3 fruit fly cellular contexts compared by ENCODE assay signal in the genomic region with DNA sequence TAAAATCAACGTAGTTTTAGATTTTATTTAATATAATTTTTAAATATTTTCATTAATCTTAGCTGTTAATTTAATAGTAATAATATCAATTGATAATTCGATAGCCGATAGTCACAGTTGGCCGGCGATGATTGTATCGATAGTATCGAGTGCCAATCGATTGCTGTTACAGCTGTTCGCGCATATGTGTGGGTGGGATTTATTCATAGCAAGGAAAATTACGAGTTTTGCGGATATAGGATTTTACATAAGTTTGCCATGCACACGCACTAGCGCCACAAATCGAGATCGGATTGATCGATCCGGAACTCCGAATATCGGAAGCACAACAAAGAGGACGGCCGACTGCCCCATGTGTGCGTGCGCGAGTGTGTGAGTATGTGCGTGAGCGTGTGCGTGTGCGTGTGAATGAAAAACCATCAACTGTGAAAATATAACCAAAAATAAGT.
TF ChIP-seq lines count a peak whose summit lies in the region.

A gene (plus strand): TSS at position 163 of the 449 bp plus-strand sequence.

TF ChIP-seq in whole organism, adult, 20 proteins besides CTCF, POLR2A, EP300 and RAD21 (continued from another document):
- no peak for TF ChIP-seq CG7045 (GFP tag; optimal IDR thresholded peaks at IDR 0.05; lab: Kevin White, UChicago)
- TF ChIP-seq CG12768 (GFP tag; optimal IDR thresholded peaks at IDR 0.05; lab: Kevin White, UChicago): no peak
TF ChIP-seq in whole organism, adult: peak in this region for 6.

TF ChIP-seq in whole organism, embryonic, 481 proteins besides CTCF, POLR2A, EP300 and RAD21 (continued from another document and continues in another):
- peak; percentile 63 for TF ChIP-seq Sry-δ (GFP tag; optimal IDR thresholded peaks at IDR 0.05; lab: Kevin White, UChicago)
- TF ChIP-seq CG14050 (GFP tag; IDR thresholded peaks at IDR 0.05; lab: Robert Waterston, UW): no peak
- no peak for TF ChIP-seq dati (GFP tag; IDR thresholded peaks at IDR 0.05; lab: Robert Waterston, UW)
- no peak for TF ChIP-seq az2 (GFP tag; optimal IDR thresholded peaks at IDR 0.05; lab: Kevin White, UChicago)
- peak; percentile 85 for TF ChIP-seq CG2129 (GFP tag; IDR thresholded peaks at IDR 0.05; lab: Robert Waterston, UW; ENCODE audit: partially characterized antibody)
- TF ChIP-seq Rfx (GFP tag; IDR thresholded peaks at IDR 0.05; lab: Robert Waterston, UW): no peak
- no peak for TF ChIP-seq Atf6 (GFP tag; IDR thresholded peaks at IDR 0.05; lab: Robert Waterston, UW)
- TF ChIP-seq CG7839 (tag; optimal IDR thresholded peaks at IDR 0.05; lab: Kevin White, UChicago): no peak
- TF ChIP-seq lab (GFP tag; optimal IDR thresholded peaks at IDR 0.05; lab: Kevin White, UChicago): peak; percentile 6
- TF ChIP-seq CG2875 (GFP tag; optimal IDR thresholded peaks at IDR 0.05; lab: Kevin White, UChicago): no peak
- peak; percentile 12 for TF ChIP-seq phol (tag; optimal IDR thresholded peaks at IDR 0.05; lab: Kevin White, UChicago)
- no peak for TF ChIP-seq CG3065 (GFP tag; optimal IDR thresholded peaks at IDR 0.05; lab: Kevin White, UChicago)
- TF ChIP-seq Bdp1 (GFP tag; optimal IDR thresholded peaks at IDR 0.05; lab: Kevin White, UChicago): no peak
- no peak for TF ChIP-seq CG12104 (GFP tag; optimal IDR thresholded peaks at IDR 0.05; lab: Kevin White, UChicago)
- no peak for TF ChIP-seq CG4854 (GFP tag; optimal IDR thresholded peaks at IDR 0.05; lab: Kevin White, UChicago)
- no peak for TF ChIP-seq zen (tag; optimal IDR thresholded peaks at IDR 0.05; lab: Kevin White, UChicago)
- no peak for TF ChIP-seq Eip74EF (GFP tag; optimal IDR thresholded peaks at IDR 0.05; lab: Kevin White, UChicago)
- no peak for TF ChIP-seq Blimp-1 (GFP tag; optimal IDR thresholded peaks at IDR 0.05; lab: Kevin White, UChicago)
- TF ChIP-seq HHEX (GFP tag; optimal IDR thresholded peaks at IDR 0.05; lab: Kevin White, UChicago): no peak
- peak; percentile 43 for TF ChIP-seq nmo (GFP tag; optimal IDR thresholded peaks at IDR 0.05; lab: Kevin White, UChicago)
- TF ChIP-seq tio (GFP tag; optimal IDR thresholded peaks at IDR 0.05; lab: Kevin White, UChicago): no peak
- TF ChIP-seq NfI (GFP tag; optimal IDR thresholded peaks at IDR 0.05; lab: Kevin White, UChicago): peak; percentile 14
- TF ChIP-seq Hmx (GFP tag; optimal IDR thresholded peaks at IDR 0.05; lab: Kevin White, UChicago): no peak
- no peak for TF ChIP-seq CG1024 (GFP tag; IDR thresholded peaks at IDR 0.05; lab: Robert Waterston, UW)
- no peak for TF ChIP-seq h (optimal IDR thresholded peaks at IDR 0.05; lab: Kevin White, UChicago)
- TF ChIP-seq Med (GFP tag; lab: Kevin White, UChicago): peak; percentile 48
- peak; percentile 36 for TF ChIP-seq Max (GFP tag; optimal IDR thresholded peaks at IDR 0.05; lab: Kevin White, UChicago)
- no peak for TF ChIP-seq grn (GFP tag; optimal IDR thresholded peaks at IDR 0.05; lab: Kevin White, UChicago)
- peak; percentile 19 for TF ChIP-seq CG7928 (GFP tag; optimal IDR thresholded peaks at IDR 0.05; lab: Kevin White, UChicago)
- TF ChIP-seq CG3163 (GFP tag; optimal IDR thresholded peaks at IDR 0.05; lab: Kevin White, UChicago): no peak
- peak; percentile 14 for TF ChIP-seq PHDP (tag; optimal IDR thresholded peaks at IDR 0.05; lab: Kevin White, UChicago)
- peak; percentile 7 for TF ChIP-seq CG3281 (GFP tag; optimal IDR thresholded peaks at IDR 0.05; lab: Kevin White, UChicago)
- TF ChIP-seq CG4707 (GFP tag; optimal IDR thresholded peaks at IDR 0.05; lab: Kevin White, UChicago): no peak
- TF ChIP-seq ssp (GFP tag; IDR thresholded peaks at IDR 0.05; lab: Robert Waterston, UW): no peak
- TF ChIP-seq trem (tag; optimal IDR thresholded peaks at IDR 0.05; lab: Kevin White, UChicago): peak; percentile 51
- TF ChIP-seq chn (GFP tag; optimal IDR thresholded peaks at IDR 0.05; lab: Kevin White, UChicago): no peak
- no peak for TF ChIP-seq crol (GFP tag; IDR thresholded peaks at IDR 0.05; lab: Robert Waterston, UW)
- no peak for TF ChIP-seq Asciz (GFP tag; optimal IDR thresholded peaks at IDR 0.05; lab: Kevin White, UChicago)
- peak; percentile 96 for TF ChIP-seq CG13287 (GFP tag; IDR thresholded peaks at IDR 0.05; lab: Robert Waterston, UW; ENCODE audit: partially characterized antibody)
- peak; percentile 10 for TF ChIP-seq Sin3A (optimal IDR thresholded peaks at IDR 0.05; lab: Kevin White, UChicago)
- no peak for TF ChIP-seq CG11695 (GFP tag; IDR thresholded peaks at IDR 0.05; lab: Robert Waterston, UW)
- no peak for TF ChIP-seq CG17359 (tag; optimal IDR thresholded peaks at IDR 0.05; lab: Kevin White, UChicago)
- TF ChIP-seq Camta (GFP tag; optimal IDR thresholded peaks at IDR 0.05; lab: Kevin White, UChicago): no peak
- TF ChIP-seq NC2β (GFP tag; optimal IDR thresholded peaks at IDR 0.05; lab: Kevin White, UChicago): no peak
- no peak for TF ChIP-seq CG14014 (GFP tag; IDR thresholded peaks at IDR 0.05; lab: Robert Waterston, UW)
- peak; percentile 96 for TF ChIP-seq CG7963 (GFP tag; IDR thresholded peaks at IDR 0.05; lab: Robert Waterston, UW; ENCODE audit: partially characterized antibody)
- peak; percentile 26; the same call in 1 of the 3 replicates for TF ChIP-seq CG11560 (tag; IDR thresholded peaks at IDR 0.05; lab: Robert Waterston, UW)
- peak; percentile 67 for TF ChIP-seq pzg (GFP tag; optimal IDR thresholded peaks at IDR 0.05; lab: Kevin White, UChicago)
- TF ChIP-seq CG1602 (GFP tag; optimal IDR thresholded peaks at IDR 0.05; lab: Kevin White, UChicago): no peak
- TF ChIP-seq CG4424 (GFP tag; optimal IDR thresholded peaks at IDR 0.05; lab: Kevin White, UChicago): no peak
- TF ChIP-seq CG6683 (GFP tag; optimal IDR thresholded peaks at IDR 0.05; lab: Kevin White, UChicago): no peak
- no peak for TF ChIP-seq lov (optimal IDR thresholded peaks at IDR 0.05; lab: Kevin White, UChicago)
- TF ChIP-seq lov (GFP tag; IDR thresholded peaks at IDR 0.05; lab: Robert Waterston, UW): no peak
- TF ChIP-seq gfzf (GFP tag; optimal IDR thresholded peaks at IDR 0.05; lab: Kevin White, UChicago): peak; percentile 2
- TF ChIP-seq CG10321 (GFP tag; IDR thresholded peaks at IDR 0.05; lab: Robert Waterston, UW): no peak
- 0 out of 2 replicates have a peak, but pooled peaks have one; percentile 34 for TF ChIP-seq CG31441 (GFP tag; IDR thresholded peaks at IDR 0.05; lab: Robert Waterston, UW)
- no peak for TF ChIP-seq CG1832 (GFP tag; optimal IDR thresholded peaks at IDR 0.05; lab: Kevin White, UChicago)
- peak; percentile 96 for TF ChIP-seq MESR4 (GFP tag; optimal IDR thresholded peaks at IDR 0.05; lab: Kevin White, UChicago)
- no peak for TF ChIP-seq Oaz (GFP tag; IDR thresholded peaks at IDR 0.05; lab: Robert Waterston, UW)
- TF ChIP-seq Side (GFP tag; optimal IDR thresholded peaks at IDR 0.05; lab: Kevin White, UChicago): no peak
- no peak for TF ChIP-seq sens-2 (GFP tag; IDR thresholded peaks at IDR 0.05; lab: Robert Waterston, UW)
- TF ChIP-seq eyg (GFP tag; optimal IDR thresholded peaks at IDR 0.05; lab: Kevin White, UChicago): no peak
- TF ChIP-seq CG12071 (GFP tag; optimal IDR thresholded peaks at IDR 0.05; lab: Kevin White, UChicago): no peak
- no peak for TF ChIP-seq oc (tag; optimal IDR thresholded peaks at IDR 0.05; lab: Kevin White, UChicago)
- peak; percentile 51 for TF ChIP-seq ewg (GFP tag; optimal IDR thresholded peaks at IDR 0.05; lab: Kevin White, UChicago)

TF ChIP-seq in whole organism, prepupa, 60 proteins besides CTCF, POLR2A, EP300 and RAD21 (continued from another document):
- TF ChIP-seq esn (GFP tag; optimal IDR thresholded peaks at IDR 0.05; lab: Kevin White, UChicago): peak; percentile 12
- no peak for TF ChIP-seq CG3032 (tag; optimal IDR thresholded peaks at IDR 0.05; lab: Kevin White, UChicago)
- no peak for TF ChIP-seq Ets96B (tag; optimal IDR thresholded peaks at IDR 0.05; lab: Kevin White, UChicago)
- no peak for TF ChIP-seq dsx (GFP tag; optimal IDR thresholded peaks at IDR 0.05; lab: Kevin White, UChicago; ENCODE audit: poor library complexity, severe bottlenecking)
- no peak for TF ChIP-seq salr (GFP tag; optimal IDR thresholded peaks at IDR 0.05; lab: Kevin White, UChicago)
- TF ChIP-seq Eip78C (GFP tag; lab: Kevin White, UChicago): peak; percentile 77
- TF ChIP-seq Eip93F (GFP tag; optimal IDR thresholded peaks at IDR 0.05; lab: Kevin White, UChicago): no peak
- no peak for TF ChIP-seq CG32006 (GFP tag; optimal IDR thresholded peaks at IDR 0.05; lab: Kevin White, UChicago)
- TF ChIP-seq lz (GFP tag; optimal IDR thresholded peaks at IDR 0.05; lab: Kevin White, UChicago): no peak
- TF ChIP-seq acj6 (GFP tag; optimal IDR thresholded peaks at IDR 0.05; lab: Kevin White, UChicago): no peak
- TF ChIP-seq CG6792 (GFP tag; optimal IDR thresholded peaks at IDR 0.05; lab: Kevin White, UChicago): no peak
- no peak for TF ChIP-seq CG34406 (GFP tag; optimal IDR thresholded peaks at IDR 0.05; lab: Kevin White, UChicago)
- TF ChIP-seq CG10669 (GFP tag; optimal IDR thresholded peaks at IDR 0.05; lab: Kevin White, UChicago): no peak
- TF ChIP-seq CG8632 (GFP tag; optimal IDR thresholded peaks at IDR 0.05; lab: Kevin White, UChicago): no peak
- no peak for TF ChIP-seq CG10631 (GFP tag; optimal IDR thresholded peaks at IDR 0.05; lab: Kevin White, UChicago)
- no peak for TF ChIP-seq svp (GFP tag; lab: Kevin White, UChicago)
- peak; percentile 11 for TF ChIP-seq Sox102F (GFP tag; optimal IDR thresholded peaks at IDR 0.05; lab: Kevin White, UChicago)
- TF ChIP-seq Met (GFP tag; optimal IDR thresholded peaks at IDR 0.05; lab: Kevin White, UChicago): no peak
- no peak for TF ChIP-seq CG6163 (GFP tag; IDR thresholded peaks at IDR 0.05; lab: Robert Waterston, UW)
- no peak for TF ChIP-seq CG15336 (GFP tag; IDR thresholded peaks at IDR 0.05; lab: Robert Waterston, UW)
